Worm (Caenorhabditis elegans) whole organism, dauer: ENCODE data around the gene selt-1.1.

Experiments
- unc-62 ChIP-seq: sonication (generic microtip); optimal IDR thresholded peaks from 2 replicates; lab custom pipeline; 2017; ENCODE audit warnings: missing biosample characterization, missing genetic modification reagents, missing genetic modification characterization

The selt-1.1 gene

ce11 chrX:11546445-11547275 lies at the start of gene selt-1.1:
Gene selt-1.1, minus strand, starts transcription at chrX:11546495.
- no peak for TF ChIP-seq unc-62

DNA sequence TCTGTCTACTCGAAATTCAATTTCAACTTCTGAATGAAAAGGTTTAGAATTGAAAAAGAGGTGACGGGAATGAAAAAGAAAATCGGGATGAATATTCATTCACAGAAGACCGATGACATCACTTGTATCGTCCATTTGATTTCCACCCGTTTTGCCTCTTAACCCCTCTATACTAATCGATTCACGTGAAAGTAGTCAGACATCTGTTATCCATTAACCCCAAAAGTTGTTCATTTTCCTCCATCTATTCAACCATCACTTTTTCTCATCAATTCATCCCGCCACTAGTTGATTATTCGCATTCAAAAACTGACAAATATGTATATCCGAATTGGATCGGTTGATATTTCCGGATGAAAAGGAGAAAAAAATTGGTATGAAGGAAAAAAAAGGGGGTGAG lies 46.2 kb upstream of the selt-1.1 start:
- TF ChIP-seq unc-62 = no peak

DNA sequence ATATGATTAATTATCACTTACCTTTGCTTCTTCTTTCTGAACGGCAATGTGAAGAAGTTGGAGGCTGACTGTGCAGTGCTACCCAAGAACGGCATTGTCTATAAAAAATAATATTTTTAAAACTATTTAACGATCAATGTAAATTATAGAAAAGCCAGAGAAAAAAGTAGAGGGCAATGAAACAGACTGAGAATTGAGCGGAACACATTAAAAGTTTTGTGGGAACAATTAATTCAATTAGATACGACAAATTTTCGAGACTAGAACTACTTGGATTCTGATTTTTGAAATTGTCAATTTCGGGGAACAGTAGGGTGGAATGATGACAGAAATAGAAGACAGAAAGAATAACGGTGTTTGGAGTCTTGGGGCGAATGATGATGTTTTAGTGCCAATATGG lies 45.3 kb upstream of the selt-1.1 start, which contains the start of gene F52D10.2:
Gene F52D10.2 (minus strand): TSS at position 101 of the 400 bp plus-strand sequence.
- no peak for TF ChIP-seq unc-62

- TF ChIP-seq unc-62 = no peak
Observed at ce11 chrX:11590545-11590944, 44.2 kb upstream of the selt-1.1 start.

- TF ChIP-seq unc-62 = no peak
Observed at ce11 chrX:11585894-11586293, 39.6 kb upstream of the selt-1.1 start.

DNA sequence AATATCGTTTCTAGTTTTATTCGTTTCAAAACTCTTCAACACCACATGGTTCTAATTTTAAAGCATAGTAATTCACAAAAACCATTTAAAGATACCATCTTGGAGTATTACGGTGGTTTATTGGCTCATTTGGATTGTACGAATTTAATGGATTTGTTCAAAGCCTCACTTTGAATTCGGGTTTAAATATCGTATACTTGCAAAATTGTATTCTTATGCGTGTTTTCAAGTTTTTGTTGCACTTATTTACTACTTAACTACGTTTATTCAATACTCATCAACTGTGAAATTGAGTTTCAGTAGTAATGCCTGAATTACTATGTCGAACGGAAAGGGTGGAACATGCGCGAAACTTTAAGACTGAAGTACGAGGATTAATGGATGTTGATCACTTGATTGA lies 39.1 kb upstream of the selt-1.1 start, which contains the start of gene abts-2:
Gene abts-2 (plus strand): TSS at position 301 of the 400 bp plus-strand sequence.
- TF ChIP-seq unc-62 = no peak

- TF ChIP-seq unc-62 = no peak
Observed at ce11 chrX:11576429-11577088, 30.3 kb upstream of the selt-1.1 start.

DNA sequence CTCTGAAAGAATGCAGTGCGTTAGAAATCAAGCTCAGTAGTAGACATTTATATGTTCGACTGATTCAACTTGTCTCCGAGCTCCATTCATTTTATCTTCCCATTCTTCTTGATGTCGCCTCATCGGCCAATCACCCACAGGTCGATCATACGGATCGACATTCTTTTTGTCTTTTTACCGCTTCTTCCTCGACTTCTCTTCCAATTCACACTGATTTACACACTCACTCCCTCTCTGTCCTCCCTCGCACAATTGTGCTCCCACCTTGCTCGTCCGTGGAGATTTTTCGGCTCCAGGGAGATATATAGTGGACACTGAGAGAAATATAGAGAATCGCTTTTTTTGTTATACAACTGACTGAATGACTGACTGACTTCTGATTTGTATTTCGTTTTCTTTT lies 27.9 kb upstream of the selt-1.1 start:
- no peak for TF ChIP-seq unc-62

- TF ChIP-seq unc-62 = no peak
Observed at ce11 chrX:11572205-11572604, 25.9 kb upstream of the selt-1.1 start, which contains the start of gene frm-3. Gene frm-3, plus strand, starts transcription at chrX:11572505.

- TF ChIP-seq unc-62 = no peak
Observed at ce11 chrX:11571714-11572113, 25.4 kb upstream of the selt-1.1 start.

ce11 chrX:11569744-11570359 lies 23.6 kb upstream of the selt-1.1 start:
- no peak for TF ChIP-seq unc-62

ce11 chrX:11563663-11564062 lies 17.4 kb upstream of the selt-1.1 start, which contains the start of gene trpp-9:
Gene trpp-9, plus strand, starts transcription at chrX:11563923.
- TF ChIP-seq unc-62 = no peak

DNA sequence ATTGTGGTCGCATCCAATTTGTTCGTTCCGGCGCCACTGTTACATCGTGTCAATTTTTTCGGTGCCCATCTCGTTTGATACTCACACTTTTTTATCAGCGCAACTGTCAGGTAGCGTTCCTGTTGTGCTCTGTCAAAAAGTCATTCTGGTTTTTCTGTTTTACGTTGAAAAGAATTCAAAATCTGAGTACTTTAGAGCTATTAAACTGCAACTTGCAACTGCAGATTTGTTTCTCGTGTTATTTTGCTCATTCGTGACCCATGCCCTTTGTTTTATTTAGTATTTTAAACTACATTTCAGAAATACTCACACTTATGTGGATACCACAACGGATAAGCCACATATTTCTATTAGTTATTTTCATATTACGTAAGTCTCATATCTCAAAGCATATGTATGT lies 14.3 kb upstream of the selt-1.1 start, which contains the start of gene lev-8:
Gene lev-8 (plus strand): TSS at position 301 of the 400 bp plus-strand sequence.
- TF ChIP-seq unc-62 = no peak

- no peak for TF ChIP-seq unc-62
Observed at ce11 chrX:11560076-11560475, 13.8 kb upstream of the selt-1.1 start.

DNA sequence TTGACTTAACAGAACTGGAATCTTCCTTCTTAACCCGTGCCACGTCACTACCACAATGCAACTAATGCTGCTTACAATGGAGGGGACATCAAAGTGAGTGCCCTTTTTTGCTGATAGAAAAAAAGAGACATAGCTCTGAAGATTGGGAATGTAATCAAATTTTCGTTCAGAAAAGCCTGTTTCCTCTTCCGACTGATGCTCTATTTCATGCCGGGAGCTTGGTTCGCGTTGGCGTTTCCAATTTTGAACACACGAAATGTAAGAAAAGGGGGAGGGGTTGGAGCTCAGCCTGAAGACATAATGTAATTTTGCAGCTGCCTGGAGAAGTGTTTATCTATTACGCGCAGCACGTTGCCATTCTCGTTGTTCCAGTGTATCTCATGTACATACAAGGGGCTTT lies 11.9 kb upstream of the selt-1.1 start:
- no peak for TF ChIP-seq unc-62

- no peak for TF ChIP-seq unc-62
Observed at ce11 chrX:11556194-11556739, 10.0 kb upstream of the selt-1.1 start, which contains the start of gene C35C5.10. Gene C35C5.10, plus strand, starts transcription at chrX:11556244.
